Worm (Caenorhabditis elegans) whole organism, L4 larva: ENCODE measurements around the gene smg-6.

Experiments used
- ama-1 ChIP-seq: fragments of 150-350 bp; optimal IDR thresholded peaks from 2 replicates; lab custom pipeline; 2014; ENCODE audit warnings: inconsistent platforms, mixed read lengths
- daf-12 ChIP-seq: fragments of 150-350 bp; optimal IDR thresholded peaks from 2 replicates; lab custom pipeline; 2014; ENCODE audit warnings: missing biosample characterization, missing genetic modification reagents, missing genetic modification characterization
- dpl-1 ChIP-seq: fragments of 150-350 bp; optimal IDR thresholded peaks from 2 replicates; lab custom pipeline; 2014; ENCODE audit warnings: missing biosample characterization, missing genetic modification reagents, missing genetic modification characterization
- lin-15B ChIP-seq: fragments of 150-350 bp; sonication (generic microtip); optimal IDR thresholded peaks from 3 replicates; lab custom pipeline; 2014; ENCODE audit warnings: missing biosample characterization, missing genetic modification characterization
- mdl-1 ChIP-seq, 2 experiments: fragments of 150-350 bp in 1 of 2; sonication (generic microtip) in 1 of 2; optimal IDR thresholded peaks; 2 replicates each; lab custom pipeline; 2014 to 2017; ENCODE audit warnings: missing biosample characterization in 2 of 2, missing genetic modification characterization in 2 of 2
- mxl-2 ChIP-seq: fragments of 200-800 bp; sonication (Bioruptor generic); conservative IDR thresholded peaks from 2 replicates; pipeline ENCODE4 v1.3.6; 2022; ENCODE audit warnings: missing genetic modification reagents, missing genetic modification characterization, missing compliant biosample characterization
- nhr-42 ChIP-seq: fragments of 200-800 bp; sonication (Bioruptor generic); IDR thresholded peaks from 2 replicates; pipeline ENCODE4 v1.3.6; 2022; ENCODE audit warnings: missing genetic modification characterization, missing compliant biosample characterization
- snpc-4 ChIP-seq: fragments of 150-350 bp; optimal IDR thresholded peaks from 2 replicates; lab custom pipeline; 2014; ENCODE audit warnings: missing biosample characterization, missing genetic modification characterization
- unc-39 ChIP-seq: sonication (generic microtip); optimal IDR thresholded peaks from 2 replicates; lab custom pipeline; 2017; ENCODE audit warnings: missing biosample characterization, missing genetic modification characterization
- zfp-3 ChIP-seq: fragments of 200-800 bp; sonication (Bioruptor generic); conservative IDR thresholded peaks from 2 replicates; pipeline ENCODE4 v1.3.6; 2022; ENCODE audit warnings: missing genetic modification reagents, missing genetic modification characterization, missing compliant biosample characterization
- ztf-11 ChIP-seq: fragments of 150-350 bp; optimal IDR thresholded peaks from 2 replicates; lab custom pipeline; 2014; ENCODE audit warnings: missing biosample characterization, missing genetic modification characterization

ce11 chrIII:2535122-2535521 lies 61.5 kb downstream of the smg-6 start:
- TF ChIP-seq snpc-4 (tag; lab: Kevin White, UChicago) (no peak), dpl-1 (no peak), ama-1 (no peak), daf-12 (tag; lab: Kevin White, UChicago) (no peak), ztf-11 (no peak), nhr-42 (no peak), mxl-2 (GFP tag; lab: Robert Waterston, UW) (no peak), lin-15B (tag; lab: Kevin White, UChicago) (no peak), mdl-1 (tag; optimal IDR thresholded peaks at IDR 0.05; lab: Kevin White, UChicago) (peak in 1 of 2 experiments; percentile 19), zfp-3 (GFP tag; lab: Robert Waterston, UW) (no peak), unc-39 (tag; lab: Kevin White, UChicago) (no peak)
